Fruit fly (Drosophila melanogaster): ENCODE data around the gene CG1571.

Gene CG1571

DNA sequence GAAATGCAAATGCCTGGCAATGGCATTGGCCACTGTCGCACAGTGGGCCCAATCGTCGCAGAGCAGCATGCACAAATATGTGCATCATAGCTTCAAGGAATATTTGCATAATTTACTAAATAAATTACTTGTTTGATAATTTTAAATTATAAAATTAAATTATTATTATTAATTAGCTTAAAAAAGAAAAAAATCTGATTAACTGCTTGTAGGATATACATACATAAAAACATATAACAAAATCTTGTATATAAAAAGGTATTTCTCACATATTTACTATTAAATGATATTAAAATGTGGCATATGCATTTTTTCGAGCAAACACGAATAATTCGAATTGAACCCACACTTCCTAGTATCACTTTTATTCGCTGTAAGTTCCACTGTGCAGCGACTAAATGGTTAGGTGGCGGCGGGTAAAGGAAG, 49.6 kb downstream of the CG1571 start (continued):
- TF ChIP-seq Dfd (GFP tag; optimal IDR thresholded peaks at IDR 0.05): no peak
- TF ChIP-seq crc (GFP tag; optimal IDR thresholded peaks at IDR 0.05): no peak
- peak; percentile 19 for TF ChIP-seq Meics (GFP tag; optimal IDR thresholded peaks at IDR 0.05)
- TF ChIP-seq NfI (GFP tag; optimal IDR thresholded peaks at IDR 0.05): peak; percentile 8
- TF ChIP-seq lmd (GFP tag; IDR thresholded peaks at IDR 0.05): peak; percentile 45; the same call in 1 of the 2 replicates
- TF ChIP-seq D (optimal IDR thresholded peaks at IDR 0.05): no peak
- peak; percentile 49 for TF ChIP-seq D (GFP tag; optimal IDR thresholded peaks at IDR 0.05)
- TF ChIP-seq Awh (GFP tag; IDR thresholded peaks at IDR 0.05): 0 out of 2 replicates have a peak, but pooled peaks have one; percentile 32
- TF ChIP-seq CG4730 (GFP tag; IDR thresholded peaks at IDR 0.05): peak; percentile 6; the same call in 1 of the 2 replicates
- TF ChIP-seq lbe (GFP tag; optimal IDR thresholded peaks at IDR 0.05): no peak
- peak; percentile 85 for TF ChIP-seq CG18262 (tag; optimal IDR thresholded peaks at IDR 0.05)
- peak; percentile 45 for TF ChIP-seq CG15269 (tag; optimal IDR thresholded peaks at IDR 0.05)
- no peak for TF ChIP-seq MTF-1 (GFP tag; optimal IDR thresholded peaks at IDR 0.05; ENCODE audit: borderline replicate concordance)
- no peak for TF ChIP-seq caup (GFP tag; optimal IDR thresholded peaks at IDR 0.05; ENCODE audit: severe bottlenecking)
- peak; percentile 81; the same call in 2 of the 3 replicates for TF ChIP-seq CG17361 (GFP tag; IDR thresholded peaks at IDR 0.05)
- TF ChIP-seq jigr1 (GFP tag; IDR thresholded peaks at IDR 0.05): no peak
- TF ChIP-seq CG17829 (tag; optimal IDR thresholded peaks at IDR 0.05): peak; percentile 56
- TF ChIP-seq Six4 (GFP tag; optimal IDR thresholded peaks at IDR 0.05): peak; percentile 9
- no peak for TF ChIP-seq Stat92E (GFP tag; optimal IDR thresholded peaks at IDR 0.05)
- TF ChIP-seq cad (GFP tag; optimal IDR thresholded peaks at IDR 0.05): no peak
- peak; percentile 63 for TF ChIP-seq gsb-n (tag; optimal IDR thresholded peaks at IDR 0.05)
- TF ChIP-seq CG9215 (GFP tag; IDR thresholded peaks at IDR 0.05): no peak
- TF ChIP-seq Neu2 (GFP tag; optimal IDR thresholded peaks at IDR 0.05; ENCODE audit: borderline replicate concordance): no peak
- peak; percentile 8 for TF ChIP-seq Max (GFP tag; optimal IDR thresholded peaks at IDR 0.05)
- TF ChIP-seq az2 (GFP tag; optimal IDR thresholded peaks at IDR 0.05): peak; percentile 47
- TF ChIP-seq cwo (GFP tag; optimal IDR thresholded peaks at IDR 0.05): peak; percentile 4
- TF ChIP-seq Hsf (GFP tag; optimal IDR thresholded peaks at IDR 0.05): no peak
- TF ChIP-seq Oaz (GFP tag; IDR thresholded peaks at IDR 0.05): no peak
- no peak for TF ChIP-seq CG15479 (GFP tag; optimal IDR thresholded peaks at IDR 0.05)
- TF ChIP-seq Med (GFP tag): peak; percentile 65
- peak; percentile 53 for TF ChIP-seq ATbp (GFP tag; optimal IDR thresholded peaks at IDR 0.05)
- TF ChIP-seq hkb (optimal IDR thresholded peaks at IDR 0.05): no peak
- TF ChIP-seq hkb (GFP tag; IDR thresholded peaks at IDR 0.05): 0 out of 2 replicates have a peak, but pooled peaks have one; percentile 49
- TF ChIP-seq sisA (GFP tag; IDR thresholded peaks at IDR 0.05): peak; percentile 24; the same call in 1 of the 2 replicates
- peak; percentile 53 for TF ChIP-seq fd96Cb (tag; optimal IDR thresholded peaks at IDR 0.05)
- no peak for TF ChIP-seq ranshi (GFP tag; IDR thresholded peaks at IDR 0.05)
- TF ChIP-seq pan (optimal IDR thresholded peaks at IDR 0.05): no peak
- TF ChIP-seq pan (GFP tag; optimal IDR thresholded peaks at IDR 0.05 in 1 of 2, IDR thresholded peaks at IDR 0.05 in 1 of 2): peak in 1 of 2 experiments; percentile 58
- TF ChIP-seq CG4424 (GFP tag; optimal IDR thresholded peaks at IDR 0.05): peak; percentile 63
- no peak for TF ChIP-seq gro (GFP tag; optimal IDR thresholded peaks at IDR 0.05)
- TF ChIP-seq sqz (GFP tag; optimal IDR thresholded peaks at IDR 0.05): peak; percentile 12
- peak; percentile 39; the same call in 1 of the 2 replicates for TF ChIP-seq dimm (GFP tag; IDR thresholded peaks at IDR 0.05)
- no peak for TF ChIP-seq sima (GFP tag; optimal IDR thresholded peaks at IDR 0.05)
- no peak for TF ChIP-seq sd (tag; optimal IDR thresholded peaks at IDR 0.05)
- no peak for TF ChIP-seq CG6765 (GFP tag; optimal IDR thresholded peaks at IDR 0.05)
- peak; percentile 28 for TF ChIP-seq CG12659 (GFP tag; optimal IDR thresholded peaks at IDR 0.05)
- TF ChIP-seq CG13424 (tag; optimal IDR thresholded peaks at IDR 0.05): peak; percentile 69
- TF ChIP-seq MESR4 (GFP tag; optimal IDR thresholded peaks at IDR 0.05): no peak
- TF ChIP-seq CG2129 (GFP tag; IDR thresholded peaks at IDR 0.05; ENCODE audit: partially characterized antibody): no peak
- TF ChIP-seq HLH3B (GFP tag; IDR thresholded peaks at IDR 0.05): peak; percentile 33; the same call in 1 of the 2 replicates
- TF ChIP-seq CG11504 (tag; optimal IDR thresholded peaks at IDR 0.05): peak; percentile 82
